Worm (Caenorhabditis elegans) whole organism, L4 larva: ENCODE data around the gene C16C4.18.
A peak's percentile ranks its signal among the peaks of the same experiment; 100 is the strongest.

ENCODE experiments used
- ama-1 ChIP-seq: fragments of 150-350 bp; optimal IDR thresholded peaks from 2 replicates; lab custom pipeline; 2014; ENCODE audit warnings: inconsistent platforms, mixed read lengths
- ceh-62 ChIP-seq: sonication (generic microtip); optimal IDR thresholded peaks from 2 replicates; lab custom pipeline; 2017; ENCODE audit warnings: missing biosample characterization, missing genetic modification characterization
- ces-1 ChIP-seq: fragments of 150-350 bp; sonication (generic microtip); optimal IDR thresholded peaks from 4 replicates; lab custom pipeline; 2014; ENCODE audit warnings: missing biosample characterization, missing genetic modification reagents, missing genetic modification characterization
- dmd-6 ChIP-seq: fragments of 200-800 bp; sonication (Bioruptor generic); IDR thresholded peaks from 2 replicates; pipeline ENCODE4 v1.3.6; 2022; ENCODE audit warnings: missing genetic modification reagents, missing genetic modification characterization, missing compliant biosample characterization
- egl-27 ChIP-seq: sonication (generic microtip); optimal IDR thresholded peaks from 3 replicates; lab custom pipeline; 2017; ENCODE audit warnings: missing biosample characterization, missing genetic modification reagents, missing genetic modification characterization
- fkh-10 ChIP-seq: fragments of 150-350 bp; optimal IDR thresholded peaks from 2 replicates; lab custom pipeline; 2014; ENCODE audit warnings: missing biosample characterization, missing genetic modification reagents, missing genetic modification characterization
- mep-1 ChIP-seq: fragments of 150-350 bp; sonication (generic microtip); optimal IDR thresholded peaks from 3 replicates; lab custom pipeline; 2014; ENCODE audit warnings: missing biosample characterization, missing genetic modification characterization
- nhr-28 ChIP-seq: fragments of 150-350 bp; optimal IDR thresholded peaks from 2 replicates; lab custom pipeline; 2014; ENCODE audit warnings: missing biosample characterization, missing genetic modification characterization
- skn-1 ChIP-seq: fragments of 150-350 bp; optimal IDR thresholded peaks from 2 replicates; lab custom pipeline; 2014; ENCODE audit warnings: missing biosample characterization, missing genetic modification characterization
- unc-62 ChIP-seq, 3 experiments: fragments of 150-350 bp in 1 of 3; sonication (generic microtip); optimal IDR thresholded peaks in 2 of 3; peaks in 1 of 3; 1 replicate in 1 of 3; 2 replicates in 2 of 3; lab custom pipeline; 2014 to 2017; ENCODE audit warnings: missing biosample characterization in 3 of 3, missing genetic modification characterization in 3 of 3, missing genetic modification reagents in 3 of 3, missing genotype in 1 of 3
- zag-1 ChIP-seq: fragments of 150-350 bp; optimal IDR thresholded peaks from 2 replicates; lab custom pipeline; 2014; ENCODE audit warnings: missing biosample characterization, missing genetic modification characterization
- zfp-2 ChIP-seq: sonication (generic microtip); optimal IDR thresholded peaks from 2 replicates; lab custom pipeline; 2016; ENCODE audit warnings: mild to moderate bottlenecking, missing genetic modification characterization, missing compliant biosample characterization

ce11 chrII:1819944-1820570, 41.1 kb downstream of the C16C4.18 start, which contains the start of gene fbxc-19:
- no peak for TF ChIP-seq egl-27 (tag; lab: Kevin White, UChicago)
- no peak for TF ChIP-seq fkh-10 (GFP tag; lab: Kevin White, UChicago)
- no peak for TF ChIP-seq mep-1 (tag; lab: Kevin White, UChicago)
- TF ChIP-seq zag-1 (tag; lab: Kevin White, UChicago): no peak
- peak; percentile 90 for TF ChIP-seq dmd-6 (GFP tag; lab: Robert Waterston, UW)
- TF ChIP-seq ceh-62 (tag; lab: Kevin White, UChicago): no peak
- TF ChIP-seq ama-1: no peak
- no peak for TF ChIP-seq unc-62 (GFP tag; optimal IDR thresholded peaks at IDR 0.05 in 1 of 2; lab: Kevin White, UChicago)
- no peak for TF ChIP-seq unc-62 (tag; optimal IDR thresholded peaks at IDR 0.05; lab: Kevin White, UChicago)
- TF ChIP-seq zfp-2 (tag; lab: Kevin White, UChicago): no peak
- no peak for TF ChIP-seq skn-1 (tag; lab: Kevin White, UChicago)
- peak; percentile 83 for TF ChIP-seq nhr-28 (tag; lab: Kevin White, UChicago)
- no peak for TF ChIP-seq ces-1 (GFP tag; lab: Kevin White, UChicago)
